Fruit fly (Drosophila melanogaster): ENCODE data around the gene CG15535.
A peak's percentile ranks its signal among the peaks of the same experiment; 100 is the strongest.

Gene CG15535

DNA sequence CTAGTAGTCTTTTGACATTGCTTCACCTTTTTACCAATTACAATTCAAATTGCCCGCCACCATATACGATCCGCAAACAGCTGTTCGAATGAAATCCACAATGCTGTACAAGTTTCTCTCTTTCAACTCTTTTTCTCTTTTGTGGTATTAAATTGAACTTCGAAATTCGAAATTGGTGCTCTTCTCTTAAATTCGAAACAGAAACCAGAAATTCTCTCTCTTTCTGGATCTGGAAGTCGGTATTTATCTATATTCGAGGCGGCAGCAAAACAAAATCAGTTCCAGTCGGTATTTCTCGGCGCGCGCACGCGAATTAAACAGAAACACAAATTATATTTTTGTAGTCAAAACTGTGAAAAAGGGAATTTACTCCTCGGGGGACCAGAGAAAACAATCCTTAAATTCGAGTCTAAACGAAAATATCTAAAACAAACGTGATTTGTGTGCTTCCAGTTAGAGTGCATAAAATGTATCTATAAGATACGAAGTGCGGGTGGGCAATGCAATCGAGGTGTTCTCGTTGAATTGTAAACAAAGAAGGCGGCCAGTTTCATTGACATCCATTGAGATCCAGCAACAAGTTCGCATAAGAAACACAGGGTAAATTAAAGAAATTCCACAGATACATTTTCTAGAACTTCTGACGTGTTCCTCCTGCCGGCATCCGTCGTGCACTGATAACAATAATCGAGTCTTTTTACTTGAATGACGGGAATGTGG is 42.2 kb upstream of the CG15535 start, which contains the start of gene PH4alphaEFB (continued):
- no peak for TF ChIP-seq svp (GFP tag)
- TF ChIP-seq Hr4 (GFP tag; optimal IDR thresholded peaks at IDR 0.05): no peak
- peak; percentile 37 for TF ChIP-seq Sox14 (GFP tag; optimal IDR thresholded peaks at IDR 0.05)
- TF ChIP-seq Sox15 (GFP tag; optimal IDR thresholded peaks at IDR 0.05): no peak
- no peak for TF ChIP-seq CG16779 (tag; optimal IDR thresholded peaks at IDR 0.05)
- TF ChIP-seq Eip93F (GFP tag; optimal IDR thresholded peaks at IDR 0.05): no peak
- TF ChIP-seq Gug (GFP tag; IDR thresholded peaks at IDR 0.05): no peak
- no peak for TF ChIP-seq CG8119 (GFP tag; IDR thresholded peaks at IDR 0.05)
- TF ChIP-seq Eip75B (GFP tag; optimal IDR thresholded peaks at IDR 0.05): no peak

- no peak for TF ChIP-seq CG34406 (GFP tag; optimal IDR thresholded peaks at IDR 0.05)
- no peak for TF ChIP-seq spab (GFP tag; optimal IDR thresholded peaks at IDR 0.05)
- no peak for TF ChIP-seq Met (GFP tag; optimal IDR thresholded peaks at IDR 0.05)
- no peak for TF ChIP-seq CG10631 (GFP tag; optimal IDR thresholded peaks at IDR 0.05)
- TF ChIP-seq ss (GFP tag; optimal IDR thresholded peaks at IDR 0.05): no peak
- TF ChIP-seq CG32006 (GFP tag; optimal IDR thresholded peaks at IDR 0.05): no peak
- no peak for TF ChIP-seq CG8319 (GFP tag; optimal IDR thresholded peaks at IDR 0.05)
- TF ChIP-seq Ets96B (tag; optimal IDR thresholded peaks at IDR 0.05): no peak
- TF ChIP-seq Sox102F (GFP tag; optimal IDR thresholded peaks at IDR 0.05): no peak
- TF ChIP-seq CG16779 (tag; optimal IDR thresholded peaks at IDR 0.05): no peak
- TF ChIP-seq CG6854 (GFP tag; optimal IDR thresholded peaks at IDR 0.05): no peak
These were observed 40.5 kb upstream of the CG15535 start for dm6 chr3R:30464244-30464643.

- TF ChIP-seq eg (GFP tag; IDR thresholded peaks at IDR 0.05): peak; percentile 71
- TF ChIP-seq svp (GFP tag): peak; percentile 98
- peak; percentile 55 for TF ChIP-seq topi (GFP tag; optimal IDR thresholded peaks at IDR 0.05)
- peak; percentile 48 for TF ChIP-seq CG6276 (GFP tag; optimal IDR thresholded peaks at IDR 0.05)
- peak; percentile 43 for TF ChIP-seq CG11762 (GFP tag; optimal IDR thresholded peaks at IDR 0.05; ENCODE audit: insufficient read depth)
- TF ChIP-seq acj6 (GFP tag; optimal IDR thresholded peaks at IDR 0.05): peak; percentile 60
- no peak for TF ChIP-seq Blimp-1 (GFP tag; optimal IDR thresholded peaks at IDR 0.05)
- no peak for TF ChIP-seq Hr38 (GFP tag; optimal IDR thresholded peaks at IDR 0.05)
- TF ChIP-seq CG8632 (GFP tag; optimal IDR thresholded peaks at IDR 0.05): peak; percentile 64
- peak; percentile 61 for TF ChIP-seq CG10669 (GFP tag; optimal IDR thresholded peaks at IDR 0.05)
- peak; percentile 45 for TF ChIP-seq Sox102F (GFP tag; optimal IDR thresholded peaks at IDR 0.05)
- TF ChIP-seq CG10631 (GFP tag; optimal IDR thresholded peaks at IDR 0.05): peak; percentile 62
- no peak for TF ChIP-seq Eip93F (GFP tag; optimal IDR thresholded peaks at IDR 0.05)
- peak; percentile 27 for TF ChIP-seq Hr39 (GFP tag; optimal IDR thresholded peaks at IDR 0.05)
- peak; percentile 45 for TF ChIP-seq Eip75B (GFP tag; optimal IDR thresholded peaks at IDR 0.05)
- TF ChIP-seq fd85E (GFP tag; optimal IDR thresholded peaks at IDR 0.05): peak; percentile 26
- peak; percentile 25 for TF ChIP-seq CG9139 (GFP tag; optimal IDR thresholded peaks at IDR 0.05)
- peak; percentile 88 for TF ChIP-seq CG6854 (GFP tag; optimal IDR thresholded peaks at IDR 0.05)
- no peak for TF ChIP-seq Ets21C (GFP tag; optimal IDR thresholded peaks at IDR 0.05)
- no peak for TF ChIP-seq fkh (GFP tag; optimal IDR thresholded peaks at IDR 0.05)
- TF ChIP-seq CG3032 (tag; optimal IDR thresholded peaks at IDR 0.05): peak; percentile 52
- peak; percentile 57 for TF ChIP-seq CG34406 (GFP tag; optimal IDR thresholded peaks at IDR 0.05)
- peak; percentile 59 for TF ChIP-seq esn (GFP tag; optimal IDR thresholded peaks at IDR 0.05)
- TF ChIP-seq Gug (GFP tag; IDR thresholded peaks at IDR 0.05): no peak
- peak; percentile 51 for TF ChIP-seq CG6792 (GFP tag; optimal IDR thresholded peaks at IDR 0.05)
- TF ChIP-seq Eip78C (GFP tag): peak; percentile 92
- TF ChIP-seq OdsH (GFP tag; optimal IDR thresholded peaks at IDR 0.05): peak; percentile 61
- peak; percentile 41 to 65 for TF ChIP-seq ss (GFP tag; optimal IDR thresholded peaks at IDR 0.05)
- no peak for TF ChIP-seq dac (GFP tag; optimal IDR thresholded peaks at IDR 0.05)
- peak; percentile 59 for TF ChIP-seq Met (GFP tag; optimal IDR thresholded peaks at IDR 0.05)
- no peak for TF ChIP-seq Smox (GFP tag; optimal IDR thresholded peaks at IDR 0.05)
- TF ChIP-seq CG11294 (GFP tag; IDR thresholded peaks at IDR 0.05): no peak
- TF ChIP-seq CG4318 (GFP tag; optimal IDR thresholded peaks at IDR 0.05): no peak
- TF ChIP-seq CG8319 (GFP tag; optimal IDR thresholded peaks at IDR 0.05): peak; percentile 45
- TF ChIP-seq CG32006 (GFP tag; optimal IDR thresholded peaks at IDR 0.05): peak; percentile 71
- TF ChIP-seq CG31627 (GFP tag; optimal IDR thresholded peaks at IDR 0.05): peak; percentile 31
- TF ChIP-seq vri (GFP tag; optimal IDR thresholded peaks at IDR 0.05): peak; percentile 7
- TF ChIP-seq CG11902 (GFP tag; optimal IDR thresholded peaks at IDR 0.05): peak; percentile 24
These were observed 38.0 kb upstream of the CG15535 start for dm6 chr3R:30461608-30462243.
